Fruit fly (Drosophila melanogaster): Measurements from ENCODE around the gene CG13599.

CG13599 gene

dm6 chr3R:23889922-23890321, 41.5 kb upstream of the CG13599 start, which contains the start of gene Pli (continued):
- no peak for TF ChIP-seq CG4854 (GFP tag; optimal IDR thresholded peaks at IDR 0.05)
- TF ChIP-seq CG17612 (GFP tag; IDR thresholded peaks at IDR 0.05): no peak
- TF ChIP-seq NC2β (GFP tag; optimal IDR thresholded peaks at IDR 0.05): no peak
- TF ChIP-seq pfk (GFP tag; optimal IDR thresholded peaks at IDR 0.05): no peak
- no peak for TF ChIP-seq CG18619 (GFP tag; optimal IDR thresholded peaks at IDR 0.05)
- TF ChIP-seq CG18764 (GFP tag; optimal IDR thresholded peaks at IDR 0.05): no peak
- TF ChIP-seq cato (GFP tag; optimal IDR thresholded peaks at IDR 0.05; ENCODE audit: borderline replicate concordance): no peak
- TF ChIP-seq Drgx (GFP tag; IDR thresholded peaks at IDR 0.05): no peak
- no peak for TF ChIP-seq Neu2 (GFP tag; optimal IDR thresholded peaks at IDR 0.05; ENCODE audit: borderline replicate concordance)
- TF ChIP-seq CG14441 (GFP tag; IDR thresholded peaks at IDR 0.05): no peak
- no peak for TF ChIP-seq z (GFP tag; IDR thresholded peaks at IDR 0.05)
- no peak for TF ChIP-seq CG11723 (GFP tag; optimal IDR thresholded peaks at IDR 0.05)
- TF ChIP-seq Fer1 (GFP tag; optimal IDR thresholded peaks at IDR 0.05): peak; percentile 44
- no peak for TF ChIP-seq jumu (GFP tag; optimal IDR thresholded peaks at IDR 0.05)
- TF ChIP-seq dati (GFP tag; IDR thresholded peaks at IDR 0.05): no peak
- no peak for TF ChIP-seq ab (GFP tag; optimal IDR thresholded peaks at IDR 0.05)
- TF ChIP-seq CG3726 (GFP tag; IDR thresholded peaks at IDR 0.05): no peak
- TF ChIP-seq BEAF-32 (GFP tag; optimal IDR thresholded peaks at IDR 0.05): peak; percentile 47
- TF ChIP-seq zfh1 (GFP tag; IDR thresholded peaks at IDR 0.05): no peak
- TF ChIP-seq NK7.1 (GFP tag; optimal IDR thresholded peaks at IDR 0.05): no peak
- peak; percentile 2 for TF ChIP-seq ftz-f1 (GFP tag; optimal IDR thresholded peaks at IDR 0.05)
- TF ChIP-seq zen2 (GFP tag; IDR thresholded peaks at IDR 0.05; ENCODE audit: partially characterized antibody): no peak
- peak; percentile 55 for TF ChIP-seq Hmr (GFP tag; optimal IDR thresholded peaks at IDR 0.05)
- no peak for TF ChIP-seq ranshi (GFP tag; IDR thresholded peaks at IDR 0.05)
- TF ChIP-seq gro (GFP tag; optimal IDR thresholded peaks at IDR 0.05): no peak
- TF ChIP-seq CG10209 (GFP tag; optimal IDR thresholded peaks at IDR 0.05): no peak
- TF ChIP-seq Dip2 (GFP tag; IDR thresholded peaks at IDR 0.05): no peak
- TF ChIP-seq fu2 (GFP tag; optimal IDR thresholded peaks at IDR 0.05): no peak
- TF ChIP-seq CG15073 (GFP tag; optimal IDR thresholded peaks at IDR 0.05): no peak
- no peak for TF ChIP-seq CG32532 (GFP tag; IDR thresholded peaks at IDR 0.05)
- TF ChIP-seq so (GFP tag; IDR thresholded peaks at IDR 0.05): no peak
- no peak for TF ChIP-seq Bteb2 (GFP tag; optimal IDR thresholded peaks at IDR 0.05)
- TF ChIP-seq crol (GFP tag; IDR thresholded peaks at IDR 0.05): no peak
- TF ChIP-seq shn (GFP tag; optimal IDR thresholded peaks at IDR 0.05): no peak
- no peak for TF ChIP-seq Dbx (GFP tag; IDR thresholded peaks at IDR 0.05)
- TF ChIP-seq CG9817 (tag; optimal IDR thresholded peaks at IDR 0.05): no peak
- no peak for TF ChIP-seq CG7745 (tag; optimal IDR thresholded peaks at IDR 0.05)
- no peak for TF ChIP-seq CG3281 (GFP tag; optimal IDR thresholded peaks at IDR 0.05)
- TF ChIP-seq ems (GFP tag; optimal IDR thresholded peaks at IDR 0.05): no peak
- TF ChIP-seq Hr3 (GFP tag; optimal IDR thresholded peaks at IDR 0.05): no peak
- TF ChIP-seq phol (tag; optimal IDR thresholded peaks at IDR 0.05): peak; percentile 64
- no peak for TF ChIP-seq CG1024 (GFP tag; IDR thresholded peaks at IDR 0.05)
- peak; percentile 59 for TF ChIP-seq Myb (GFP tag; optimal IDR thresholded peaks at IDR 0.05)
- TF ChIP-seq Mad (GFP tag; optimal IDR thresholded peaks at IDR 0.05): no peak
- TF ChIP-seq Deaf1 (tag; optimal IDR thresholded peaks at IDR 0.05): peak; percentile 44
- no peak for TF ChIP-seq Asciz (GFP tag; optimal IDR thresholded peaks at IDR 0.05)
- TF ChIP-seq Meics (GFP tag; optimal IDR thresholded peaks at IDR 0.05): no peak
- peak; percentile 73 for TF ChIP-seq kah (GFP tag; optimal IDR thresholded peaks at IDR 0.05)
- TF ChIP-seq B-H2 (GFP tag; optimal IDR thresholded peaks at IDR 0.05): peak; percentile 55
- TF ChIP-seq gsb (GFP tag; IDR thresholded peaks at IDR 0.05): no peak
- TF ChIP-seq caup (GFP tag; optimal IDR thresholded peaks at IDR 0.05; ENCODE audit: severe bottlenecking): peak; percentile 56
- peak; percentile 3 for TF ChIP-seq CG9727 (GFP tag; optimal IDR thresholded peaks at IDR 0.05)
